Worm (Caenorhabditis elegans): ENCODE results near the gene spp-16.
A peak's percentile ranks its signal among the peaks of the same experiment; 100 is the strongest.

- TF ChIP-seq pha-4 (tag; optimal IDR thresholded peaks at IDR 0.05) (peak; percentile 22), nhr-77 (tag; optimal IDR thresholded peaks at IDR 0.05) (no peak), elt-1 (tag; optimal IDR thresholded peaks at IDR 0.05) (no peak), unc-62 (GFP tag; optimal IDR thresholded peaks at IDR 0.05) (no peak), ama-1 (optimal IDR thresholded peaks at IDR 0.05) (no peak), elt-2 (tag; optimal IDR thresholded peaks at IDR 0.05) (peak; percentile 53), aly-2 (tag; optimal IDR thresholded peaks at IDR 0.05) (no peak)
Measured at ce11 chrV:10859048-10859637, 42.0 kb downstream of the spp-16 start.
